Fruit fly (Drosophila melanogaster) whole organism, prepupa: ENCODE measurements around the gene CG10137.

Source experiments
- Blimp-1 ChIP-seq: fragments of 200-800 bp; sonication (Bioruptor generic); optimal IDR thresholded peaks from 3 replicates; lab custom pipeline; 2017; ENCODE audit warnings: missing biosample characterization, missing genetic modification characterization, mild to moderate bottlenecking, moderate library complexity, missing genetic modification reagents
- CG10631 ChIP-seq: fragments of 200-800 bp; sonication (Bioruptor generic); optimal IDR thresholded peaks from 2 replicates; lab custom pipeline; 2016; ENCODE audit warnings: missing biosample characterization, missing genetic modification characterization
- CG11294 ChIP-seq: fragments of 200-800 bp; sonication (Bioruptor generic); IDR thresholded peaks from 2 replicates; pipeline ENCODE4 v1.3.6; 2022; ENCODE audit warnings: missing biosample characterization, missing genetic modification characterization
- CG11902 ChIP-seq: fragments of 200-800 bp; sonication (Bioruptor generic); optimal IDR thresholded peaks from 3 replicates; lab custom pipeline; 2016; ENCODE audit warnings: missing biosample characterization, missing genetic modification characterization
- CG15336 ChIP-seq: fragments of 200-800 bp; sonication (Bioruptor generic); IDR thresholded peaks from 2 replicates; pipeline ENCODE4 v1.3.6; 2022; ENCODE audit warnings: missing biosample characterization, missing genetic modification characterization
- CG1621 ChIP-seq: fragments of 200-800 bp; sonication (Bioruptor generic); optimal IDR thresholded peaks from 3 replicates; lab custom pipeline; 2018; ENCODE audit warnings: missing biosample characterization, mild to moderate bottlenecking, missing genetic modification characterization
- CG16779 ChIP-seq: fragments of 200-800 bp; sonication (Bioruptor generic); optimal IDR thresholded peaks from 3 replicates; lab custom pipeline; 2017; ENCODE audit warnings: missing biosample characterization, mild to moderate bottlenecking, missing genetic modification characterization
- CG3032 ChIP-seq: fragments of 200-800 bp; optimal IDR thresholded peaks from 2 replicates; lab custom pipeline; 2019; ENCODE audit warnings: missing biosample characterization, mild to moderate bottlenecking, missing genetic modification characterization, moderate library complexity
- CG31627 ChIP-seq: fragments of 200-800 bp; sonication (Bioruptor generic); optimal IDR thresholded peaks from 3 replicates; lab custom pipeline; 2016; ENCODE audit warnings: missing biosample characterization, missing genetic modification characterization
- CG32006 ChIP-seq: fragments of 200-800 bp; sonication (Bioruptor generic); optimal IDR thresholded peaks from 3 replicates; lab custom pipeline; 2017; ENCODE audit warnings: missing biosample characterization, mild to moderate bottlenecking, missing genetic modification characterization
- CG34406 ChIP-seq: fragments of 200-800 bp; sonication (Bioruptor generic); optimal IDR thresholded peaks from 3 replicates; lab custom pipeline; 2016; ENCODE audit warnings: missing biosample characterization, missing genetic modification characterization
- CG3919 ChIP-seq: fragments of 200-800 bp; sonication (Bioruptor generic); optimal IDR thresholded peaks from 3 replicates; lab custom pipeline; 2016; ENCODE audit warnings: missing biosample characterization, missing genetic modification characterization
- CG4318 ChIP-seq: fragments of 200-800 bp; sonication (Bioruptor generic); optimal IDR thresholded peaks from 3 replicates; lab custom pipeline; 2017; ENCODE audit warnings: missing biosample characterization, mild to moderate bottlenecking, missing genetic modification characterization
- CG6276 ChIP-seq: fragments of 200-800 bp; sonication (Bioruptor generic); optimal IDR thresholded peaks from 2 replicates; lab custom pipeline; 2017; ENCODE audit warnings: missing biosample characterization, mild to moderate bottlenecking, missing genetic modification characterization
- CG6792 ChIP-seq: fragments of 200-800 bp; sonication (Bioruptor generic); optimal IDR thresholded peaks from 3 replicates; lab custom pipeline; 2016; ENCODE audit warnings: missing biosample characterization, missing genetic modification characterization
- CG6854 ChIP-seq: fragments of 200-800 bp; sonication (Bioruptor generic); optimal IDR thresholded peaks from 2 replicates; lab custom pipeline; 2017; ENCODE audit warnings: missing biosample characterization, mild to moderate bottlenecking, missing genetic modification characterization
- CG7368 ChIP-seq: fragments of 200-800 bp; sonication (Bioruptor generic); optimal IDR thresholded peaks from 3 replicates; lab custom pipeline; 2016; ENCODE audit warnings: missing biosample characterization, missing genetic modification characterization
- CG8319 ChIP-seq: fragments of 200-800 bp; sonication (Bioruptor generic); optimal IDR thresholded peaks from 3 replicates; lab custom pipeline; 2016; ENCODE audit warnings: missing biosample characterization, missing genetic modification characterization
- Eip78C ChIP-seq: fragments of 200-800 bp; sonication (Bioruptor generic); peaks from one replicate; lab custom pipeline; 2016; ENCODE audit warnings: missing biosample characterization, missing genetic modification characterization
- Eip93F ChIP-seq: fragments of 200-800 bp; sonication (Bioruptor generic); optimal IDR thresholded peaks from 2 replicates; lab custom pipeline; 2016; ENCODE audit warnings: missing biosample characterization, mild to moderate bottlenecking, missing genetic modification characterization
- Ets21C ChIP-seq: fragments of 200-800 bp; sonication (Bioruptor generic); optimal IDR thresholded peaks from 3 replicates; lab custom pipeline; 2016; ENCODE audit warnings: missing biosample characterization, missing genetic modification characterization
- Gug ChIP-seq: fragments of 200-800 bp; sonication (Bioruptor generic); IDR thresholded peaks from 2 replicates; pipeline ENCODE4 v1.3.6; 2022; ENCODE audit warnings: missing biosample characterization, missing genetic modification characterization
- Hr38 ChIP-seq: sonication (Bioruptor generic); optimal IDR thresholded peaks from 2 replicates; lab custom pipeline; 2016; ENCODE audit warnings: missing biosample characterization, missing genetic modification characterization
- Hr4 ChIP-seq: fragments of 200-800 bp; sonication (Bioruptor generic); optimal IDR thresholded peaks from 3 replicates; lab custom pipeline; 2016; ENCODE audit warnings: missing biosample characterization, missing genetic modification characterization
- Lpt ChIP-seq: fragments of 200-800 bp; sonication (Bioruptor generic); optimal IDR thresholded peaks from 3 replicates; lab custom pipeline; 2016; ENCODE audit warnings: missing biosample characterization, missing genetic modification characterization
- Met ChIP-seq: fragments of 200-800 bp; sonication (Bioruptor generic); optimal IDR thresholded peaks from 3 replicates; lab custom pipeline; 2016; ENCODE audit warnings: missing biosample characterization, missing genetic modification characterization
- Smox ChIP-seq: fragments of 200-800 bp; sonication (Bioruptor generic); optimal IDR thresholded peaks from 3 replicates; lab custom pipeline; 2016; ENCODE audit warnings: missing biosample characterization, missing genetic modification characterization
- Sox102F ChIP-seq: fragments of 200-800 bp; sonication (Bioruptor generic); optimal IDR thresholded peaks from 2 replicates; lab custom pipeline; 2016; ENCODE audit warnings: missing biosample characterization, mild to moderate bottlenecking, missing genetic modification characterization
- Sox14 ChIP-seq: fragments of 200-800 bp; sonication (Bioruptor generic); optimal IDR thresholded peaks from 3 replicates; lab custom pipeline; 2016; ENCODE audit warnings: missing biosample characterization, missing genetic modification characterization
- Sox15 ChIP-seq: fragments of 200-800 bp; sonication (Bioruptor generic); optimal IDR thresholded peaks from 3 replicates; lab custom pipeline; 2016; ENCODE audit warnings: missing biosample characterization, missing genetic modification characterization
- achi ChIP-seq: fragments of 200-800 bp; sonication (Bioruptor generic); optimal IDR thresholded peaks from 3 replicates; lab custom pipeline; 2016; ENCODE audit warnings: missing biosample characterization, missing genetic modification characterization
- cyc ChIP-seq: fragments of 200-800 bp; sonication (Bioruptor generic); optimal IDR thresholded peaks from 3 replicates; lab custom pipeline; 2016; ENCODE audit warnings: missing biosample characterization, missing genetic modification characterization
- dac ChIP-seq: fragments of 200-800 bp; sonication (Bioruptor generic); optimal IDR thresholded peaks from 2 replicates; lab custom pipeline; 2017; ENCODE audit warnings: missing biosample characterization, mild to moderate bottlenecking, missing genetic modification characterization
- dsx ChIP-seq: fragments of 200-800 bp; optimal IDR thresholded peaks from 3 replicates; lab custom pipeline; 2019; ENCODE audit warnings: missing biosample characterization, mild to moderate bottlenecking, missing genetic modification characterization, moderate library complexity; ENCODE audit not compliant: poor library complexity, severe bottlenecking
- eg ChIP-seq: fragments of 200-800 bp; sonication (Bioruptor generic); IDR thresholded peaks from 3 replicates; pipeline ENCODE4 v1.3.6; 2022; ENCODE audit warnings: missing biosample characterization, missing genetic modification characterization
- esn ChIP-seq: fragments of 200-800 bp; sonication (Bioruptor generic); optimal IDR thresholded peaks from 2 replicates; lab custom pipeline; 2016; ENCODE audit warnings: missing biosample characterization, mild to moderate bottlenecking, missing genetic modification characterization, moderate library complexity
- fd59A ChIP-seq: fragments of 200-800 bp; sonication (Bioruptor generic); optimal IDR thresholded peaks from 2 replicates; lab custom pipeline; 2017; ENCODE audit warnings: missing biosample characterization, mild to moderate bottlenecking, missing genetic modification characterization, missing genetic modification reagents
- fd85E ChIP-seq: fragments of 200-800 bp; sonication (Bioruptor generic); optimal IDR thresholded peaks from 3 replicates; lab custom pipeline; 2016; ENCODE audit warnings: missing biosample characterization, missing genetic modification characterization
- fkh ChIP-seq: fragments of 200-800 bp; sonication (Bioruptor generic); optimal IDR thresholded peaks from 3 replicates; lab custom pipeline; 2017; ENCODE audit warnings: missing biosample characterization, mild to moderate bottlenecking, missing genetic modification characterization, moderate library complexity
- lz ChIP-seq: fragments of 200-800 bp; sonication (Bioruptor generic); optimal IDR thresholded peaks from 3 replicates; lab custom pipeline; 2016; ENCODE audit warnings: missing biosample characterization, missing genetic modification characterization
- net ChIP-seq: fragments of 200-800 bp; sonication (Bioruptor generic); optimal IDR thresholded peaks from 3 replicates; lab custom pipeline; 2016; ENCODE audit warnings: missing biosample characterization, missing genetic modification characterization
- salr ChIP-seq, 2 experiments: fragments of 200-800 bp; sonication (Bioruptor generic); optimal IDR thresholded peaks; 3 replicates each; lab custom pipeline; 2016 to 2018; ENCODE audit warnings: missing biosample characterization in 2 of 2, missing genetic modification characterization in 2 of 2, mild to moderate bottlenecking in 1 of 2
- svp ChIP-seq: fragments of 200-800 bp; sonication (Bioruptor generic); peaks from one replicate; lab custom pipeline; 2016; ENCODE audit warnings: missing biosample characterization, missing genetic modification characterization
- vri ChIP-seq: fragments of 200-800 bp; sonication (Bioruptor generic); optimal IDR thresholded peaks from 3 replicates; lab custom pipeline; 2016; ENCODE audit warnings: missing biosample characterization, mild to moderate bottlenecking, missing genetic modification characterization

CG10137 gene

dm6 chr2L:19577187-19577765 lies 50.8 kb downstream of the CG10137 start, which contains the start of the genes spi and msb1l (continued):
- TF ChIP-seq Eip93F (no peak), CG3919 (GFP tag; lab: Kevin White, UChicago) (peak; percentile 15), CG10631 (GFP tag; lab: Kevin White, UChicago) (peak; percentile 66), cyc (GFP tag; lab: Kevin White, UChicago) (peak; percentile 48), Sox102F (no peak), svp (GFP tag; lab: Kevin White, UChicago) (no peak), CG32006 (GFP tag; lab: Kevin White, UChicago) (no peak), CG4318 (GFP tag; lab: Kevin White, UChicago) (no peak)

DNA sequence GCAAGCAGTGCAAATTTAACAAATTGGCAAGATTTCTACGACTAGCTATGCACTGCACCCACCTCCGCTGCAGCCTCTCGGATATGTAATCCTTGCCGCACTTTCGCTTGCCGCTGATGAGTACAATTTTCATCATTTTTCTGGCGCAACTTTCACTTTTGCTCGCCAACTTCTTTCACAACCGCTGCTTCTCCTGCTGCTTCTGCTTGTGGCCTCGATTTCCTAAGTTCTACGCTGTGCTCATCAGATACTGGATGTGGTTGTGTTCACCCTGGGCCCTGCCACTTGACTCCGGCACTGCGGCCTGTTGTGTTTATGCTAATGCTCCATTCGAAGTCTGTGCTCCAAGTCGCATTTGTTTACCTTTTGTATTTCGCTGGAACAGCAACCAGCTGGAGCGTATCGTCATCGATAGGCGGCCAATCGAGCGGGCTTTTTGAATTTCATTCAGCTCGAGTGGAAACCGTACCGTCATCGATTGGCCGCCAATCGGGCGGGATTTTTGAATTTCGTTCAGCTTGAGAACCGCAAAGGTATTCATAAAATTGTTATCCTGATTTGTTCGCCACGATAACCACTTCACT lies 53.6 kb downstream of the CG10137 start, which contains the start of gene Pmvk:
Gene Pmvk, minus strand, starts transcription at position 357 of the 584 bp plus-strand sequence.
- no peak for TF ChIP-seq CG3919 (GFP tag; lab: Kevin White, UChicago)
- TF ChIP-seq CG11902 (GFP tag; lab: Kevin White, UChicago), result no peak
- TF ChIP-seq Sox14, result no peak
- TF ChIP-seq Met (GFP tag; lab: Kevin White, UChicago), result no peak
- peak; percentile 88 for TF ChIP-seq fkh (GFP tag; lab: Kevin White, UChicago)
- TF ChIP-seq CG6854, result peak; percentile 26
- TF ChIP-seq CG7368 (GFP tag; lab: Kevin White, UChicago), result no peak
- TF ChIP-seq CG15336 (GFP tag; lab: Robert Waterston, UW), result 0 out of 2 replicates have a peak, but pooled peaks have one; percentile 14
- peak; percentile 98 for TF ChIP-seq Blimp-1
- no peak for TF ChIP-seq eg (GFP tag; lab: Robert Waterston, UW)

dm6 chr2L:19582185-19582584 lies 55.7 kb downstream of the CG10137 start, which contains the start of gene Hakai:
Gene Hakai, minus strand, starts transcription at chr2L:19582474.
- TF ChIP-seq CG6276 (GFP tag; lab: Kevin White, UChicago) (no peak), Eip93F (no peak), CG11294 (peak; percentile 9; the same call in 1 of the 2 replicates), CG11902 (GFP tag; lab: Kevin White, UChicago) (peak; percentile 35), CG32006 (GFP tag; lab: Kevin White, UChicago) (peak; percentile 30), CG1621 (tag; lab: Kevin White, UChicago) (peak; percentile 6), CG16779 (tag; lab: Kevin White, UChicago) (no peak), Lpt (GFP tag; lab: Kevin White, UChicago) (no peak), Hr38 (GFP tag; lab: Kevin White, UChicago) (no peak), dac (GFP tag; lab: Kevin White, UChicago) (no peak), fd59A (GFP tag; lab: Kevin White, UChicago) (no peak), net (GFP tag; lab: Kevin White, UChicago) (peak; percentile 34), CG31627 (GFP tag; lab: Kevin White, UChicago) (peak; percentile 61), fd85E (no peak), vri (GFP tag; lab: Kevin White, UChicago) (no peak), Sox14 (peak; percentile 57), Smox (GFP tag; lab: Kevin White, UChicago) (peak; percentile 44), fkh (GFP tag; lab: Kevin White, UChicago) (no peak), lz (peak; percentile 51), CG8319 (GFP tag; lab: Kevin White, UChicago) (peak; percentile 26), salr (GFP tag; optimal IDR thresholded peaks at IDR 0.05; lab: Kevin White, UChicago) (no peak), CG4318 (GFP tag; lab: Kevin White, UChicago) (no peak), Hr4 (GFP tag; lab: Kevin White, UChicago) (peak; percentile 67), dsx (GFP tag; lab: Kevin White, UChicago) (no peak), Sox15 (peak; percentile 5), CG6854 (no peak), Sox102F (no peak), Blimp-1 (no peak), svp (GFP tag; lab: Kevin White, UChicago) (no peak), esn (GFP tag; lab: Kevin White, UChicago) (peak; percentile 53), cyc (GFP tag; lab: Kevin White, UChicago) (peak; percentile 64), CG34406 (GFP tag; lab: Kevin White, UChicago) (peak; percentile 30), Ets21C (peak; percentile 25), CG3032 (tag; lab: Kevin White, UChicago) (peak; percentile 36), CG6792 (GFP tag; lab: Kevin White, UChicago) (no peak), eg (GFP tag; lab: Robert Waterston, UW) (0 out of 3 replicates have a peak, but pooled peaks have one; percentile 43), CG10631 (GFP tag; lab: Kevin White, UChicago) (peak; percentile 39), Gug (GFP tag; lab: Robert Waterston, UW) (no peak), Eip78C (GFP tag; lab: Kevin White, UChicago) (peak; percentile 57), achi (GFP tag; lab: Kevin White, UChicago) (peak; percentile 42), CG15336 (GFP tag; lab: Robert Waterston, UW) (no peak)
